Worm (Caenorhabditis elegans): ENCODE results near the gene clec-158.
A peak's percentile ranks its signal among the peaks of the same experiment; 100 is the strongest.

clec-158 gene

DNA sequence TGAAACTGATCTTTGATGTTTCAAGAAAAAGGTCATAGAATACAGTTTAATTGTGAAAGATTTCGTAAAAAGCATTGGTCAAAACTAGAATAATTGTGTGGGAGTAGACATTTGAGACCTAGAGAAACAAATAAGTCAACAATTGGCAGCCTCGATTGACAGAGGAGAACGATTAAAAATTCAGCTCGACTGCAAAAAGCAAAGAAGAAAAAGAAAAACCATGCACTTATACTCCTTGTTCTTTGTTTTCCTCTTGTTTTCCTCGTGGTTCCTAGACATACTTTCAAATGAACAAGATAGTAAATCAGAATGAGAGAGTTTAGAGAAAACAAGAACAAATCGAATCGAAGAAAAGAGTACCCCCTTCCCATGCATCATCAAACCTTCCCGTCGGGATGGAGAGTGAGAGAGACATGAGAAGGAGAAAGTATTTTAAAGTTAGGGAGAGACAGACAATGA lies 2.0 kb downstream of the clec-158 start (continued):
- TF ChIP-seq cey-2 (tag; optimal IDR thresholded peaks at IDR 0.05; ENCODE audit: borderline replicate concordance, insufficient read depth) (no peak), spr-3 (GFP tag; optimal IDR thresholded peaks at IDR 0.05) (no peak), zag-1 (tag; optimal IDR thresholded peaks at IDR 0.05) (no peak), lir-3 (tag; optimal IDR thresholded peaks at IDR 0.05) (no peak), ceh-28 (tag; optimal IDR thresholded peaks at IDR 0.05) (no peak), dve-1 (tag; optimal IDR thresholded peaks at IDR 0.05; ENCODE audit: insufficient read depth) (peak; percentile 77), lin-15B (tag; optimal IDR thresholded peaks at IDR 0.05) (no peak), arid-1 (GFP tag; conservative IDR thresholded peaks at IDR 0.05) (no peak), hlh-11 (tag; optimal IDR thresholded peaks at IDR 0.05) (peak; percentile 82), zfp-2 (tag; optimal IDR thresholded peaks at IDR 0.05) (no peak), php-3 (GFP tag; IDR thresholded peaks at IDR 0.05) (no peak), nhr-41 (GFP tag; IDR thresholded peaks at IDR 0.05) (no peak), F26F4.8 (GFP tag; conservative IDR thresholded peaks at IDR 0.05) (no peak), F37D6.2 (tag; optimal IDR thresholded peaks at IDR 0.05) (no peak), F10B5.3 (tag; optimal IDR thresholded peaks at IDR 0.05) (no peak), attf-4 (tag; optimal IDR thresholded peaks at IDR 0.05) (no peak), mep-1 (tag; optimal IDR thresholded peaks at IDR 0.05) (peak; percentile 63), zip-2 (tag; optimal IDR thresholded peaks at IDR 0.05) (peak; percentile 82), ztf-11 (tag; optimal IDR thresholded peaks at IDR 0.05) (no peak), unc-130 (GFP tag; optimal IDR thresholded peaks at IDR 0.05) (no peak), egl-43 (GFP tag; IDR thresholded peaks at IDR 0.05) (no peak), mes-2 (tag; optimal IDR thresholded peaks at IDR 0.05; ENCODE audit: poor library complexity, severe bottlenecking) (peak; percentile 28), vab-7 (GFP tag; IDR thresholded peaks at IDR 0.05) (no peak), ceh-82 (tag; optimal IDR thresholded peaks at IDR 0.05) (no peak), unc-39 (tag; optimal IDR thresholded peaks at IDR 0.05) (no peak), daf-12 (tag; optimal IDR thresholded peaks at IDR 0.05) (no peak), daf-8 (GFP tag; IDR thresholded peaks at IDR 0.05) (no peak), ceh-20 (GFP tag; IDR thresholded peaks at IDR 0.05) (no peak), nhr-237 (tag; optimal IDR thresholded peaks at IDR 0.05) (no peak), F49E8.2 (tag; optimal IDR thresholded peaks at IDR 0.05; ENCODE audit: borderline replicate concordance) (no peak), set-16 (GFP tag; IDR thresholded peaks at IDR 0.05) (no peak), aha-1 (tag) (peak; percentile 74), Y48G9A.11 (GFP tag; IDR thresholded peaks at IDR 0.05) (no peak), Y105C5A.15 (GFP tag; IDR thresholded peaks at IDR 0.05) (no peak), aly-2 (tag; optimal IDR thresholded peaks at IDR 0.05) (no peak), zip-11 (GFP tag; IDR thresholded peaks at IDR 0.05) (no peak), daf-19 (GFP tag; conservative IDR thresholded peaks at IDR 0.05) (no peak), nhr-10 (tag; optimal IDR thresholded peaks at IDR 0.05) (peak; percentile 69), ceh-62 (tag; optimal IDR thresholded peaks at IDR 0.05) (no peak), hmg-1.1 (GFP tag; IDR thresholded peaks at IDR 0.05) (no peak), ceh-32 (tag; optimal IDR thresholded peaks at IDR 0.05; ENCODE audit: poor library complexity) (no peak), ZK546.5 (tag; optimal IDR thresholded peaks at IDR 0.05) (no peak), ztf-7 (tag; optimal IDR thresholded peaks at IDR 0.05) (no peak), lin-39 (tag; optimal IDR thresholded peaks at IDR 0.05) (no peak), T26A8.4 (GFP tag; IDR thresholded peaks at IDR 0.05) (no peak), lim-7 (GFP tag; IDR thresholded peaks at IDR 0.05) (no peak), duxl-1 (tag; optimal IDR thresholded peaks at IDR 0.05; ENCODE audit: poor library complexity) (peak; percentile 19), pqm-1 (tag; optimal IDR thresholded peaks at IDR 0.05) (peak; percentile 65), snpc-4 (tag; optimal IDR thresholded peaks at IDR 0.05) (no peak), madf-5 (GFP tag; IDR thresholded peaks at IDR 0.05) (no peak), nhr-76 (tag; optimal IDR thresholded peaks at IDR 0.05) (no peak), dpl-1 (GFP tag; optimal IDR thresholded peaks at IDR 0.05) (peak; percentile 16), mxl-3 (GFP tag; optimal IDR thresholded peaks at IDR 0.05) (peak; percentile 10)

Measured in whole organism, L4 larva.